Worm (Caenorhabditis elegans): ENCODE measurements around the gene R01H10.4.

DNA sequence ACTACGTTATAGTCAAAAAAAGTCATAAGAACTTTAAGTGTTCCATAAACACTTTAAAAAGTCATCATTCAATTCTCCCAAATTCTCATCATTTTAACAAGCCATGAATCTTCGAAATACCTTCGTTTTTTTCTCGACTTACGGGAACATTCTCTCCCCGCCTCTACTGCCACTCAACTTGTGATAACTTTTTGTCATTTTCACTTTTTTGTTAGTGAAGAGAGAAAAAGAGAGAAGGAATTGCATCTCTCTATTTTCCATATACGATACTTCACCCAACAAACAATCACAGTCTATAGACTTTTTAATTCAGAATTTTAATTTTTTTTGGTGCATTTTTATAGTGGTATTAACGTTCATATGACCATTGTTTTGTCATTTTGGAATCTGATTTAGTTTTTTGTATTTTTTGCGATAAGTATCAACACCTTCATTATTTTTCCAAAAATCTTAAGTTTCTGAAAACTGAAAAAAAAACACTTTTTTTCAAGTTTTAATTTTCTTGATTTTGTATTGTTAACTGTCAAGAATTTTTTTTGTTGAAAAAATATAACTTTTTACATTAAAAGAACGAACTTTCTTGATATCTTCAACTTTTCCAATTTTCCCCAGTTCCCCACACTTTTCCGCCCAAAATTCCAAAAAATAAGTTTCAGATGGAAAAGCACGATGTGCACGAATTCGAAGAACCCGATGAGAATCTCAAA is 16.0 kb upstream of the R01H10.4 start, which contains the start of gene Y70G10A.3:
- TF ChIP-seq flt-1 (GFP tag; IDR thresholded peaks at IDR 0.05) (no peak), F13C5.2 (tag; optimal IDR thresholded peaks at IDR 0.05) (no peak), ama-1 (optimal IDR thresholded peaks at IDR 0.05) (no peak), tra-4 (tag; optimal IDR thresholded peaks at IDR 0.05) (no peak), B0310.2 (tag; optimal IDR thresholded peaks at IDR 0.05) (no peak), ets-7 (tag; optimal IDR thresholded peaks at IDR 0.05) (no peak), pes-1 (GFP tag; IDR thresholded peaks at IDR 0.05) (no peak)
